Worm (Caenorhabditis elegans) whole organism, midembryonic: ENCODE results near the gene F33G12.3.

Experiments used
- cog-1 ChIP-seq: sonication (generic microtip); optimal IDR thresholded peaks from 2 replicates; lab custom pipeline; 2016; ENCODE audit warnings: missing genetic modification characterization, missing compliant biosample characterization
- flt-1 ChIP-seq: fragments of 200-800 bp; sonication (Bioruptor generic); IDR thresholded peaks from 2 replicates; pipeline ENCODE4 v1.3.6; 2022; ENCODE audit warnings: missing genetic modification characterization, missing compliant biosample characterization
- ref-1 ChIP-seq: fragments of 200-800 bp; sonication (Bioruptor generic); conservative IDR thresholded peaks from 2 replicates; pipeline ENCODE4 v1.3.6; 2022; ENCODE audit warnings: missing genetic modification reagents, missing genetic modification characterization, missing compliant biosample characterization
- ztf-23 ChIP-seq: fragments of 200-800 bp; sonication (Bioruptor generic); IDR thresholded peaks from 2 replicates; pipeline ENCODE4 v1.3.6; 2022; ENCODE audit warnings: missing genetic modification reagents, missing genetic modification characterization, missing compliant biosample characterization

ce11 chrII:4998657-4999056 lies 35.2 kb downstream of the F33G12.3 start, which contains the start of gene F59A6.11:
- no peak for TF ChIP-seq ztf-23 (GFP tag; lab: Robert Waterston, UW)
- TF ChIP-seq flt-1: no peak
- no peak for TF ChIP-seq cog-1 (tag; lab: Kevin White, UChicago)
- TF ChIP-seq ref-1 (GFP tag; lab: Robert Waterston, UW): no peak
